Fruit fly (Drosophila melanogaster): ENCODE measurements around the gene nom.

nom gene

DNA sequence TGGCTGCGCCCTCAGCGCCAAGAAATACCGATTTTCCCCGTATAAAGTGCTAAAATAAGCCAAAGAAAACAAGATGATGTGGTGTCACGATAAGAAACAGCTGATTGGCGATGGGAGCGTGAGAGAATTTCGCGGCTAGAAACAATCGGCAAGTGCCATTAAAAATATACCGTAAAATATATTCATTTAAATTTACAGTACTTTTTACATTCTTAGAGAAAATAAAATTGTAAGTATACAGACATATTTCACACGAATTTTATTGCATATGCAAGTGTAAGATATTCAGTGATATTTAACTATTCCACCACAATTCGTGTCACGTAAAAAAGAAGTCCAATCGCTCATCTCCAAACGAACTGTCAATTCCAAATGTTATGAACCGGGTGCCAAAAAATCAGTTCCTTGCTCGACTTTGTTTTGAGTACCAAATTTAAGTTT is 46.4 kb upstream of the nom start, which contains the start of the genes Unc50, CG11755 and CG8043 (continued):
- peak; percentile 94 for TF ChIP-seq trem (tag; optimal IDR thresholded peaks at IDR 0.05)
- TF ChIP-seq Usf (GFP tag; optimal IDR thresholded peaks at IDR 0.05): peak; percentile 59
- TF ChIP-seq Vsx1 (GFP tag; optimal IDR thresholded peaks at IDR 0.05): no peak
- no peak for TF ChIP-seq cad (GFP tag; optimal IDR thresholded peaks at IDR 0.05)
- TF ChIP-seq CG13424 (tag; optimal IDR thresholded peaks at IDR 0.05): peak; percentile 84
- peak; percentile 71 for TF ChIP-seq Nf-YC (tag; optimal IDR thresholded peaks at IDR 0.05)
- no peak for TF ChIP-seq lov (optimal IDR thresholded peaks at IDR 0.05)
- TF ChIP-seq lov (GFP tag; IDR thresholded peaks at IDR 0.05): 0 out of 3 replicates have a peak, but pooled peaks have one; percentile 11
- TF ChIP-seq Med (GFP tag): peak; percentile 95
- TF ChIP-seq tup (GFP tag; optimal IDR thresholded peaks at IDR 0.05): peak; percentile 7
- peak; percentile 82 for TF ChIP-seq lmd (GFP tag; IDR thresholded peaks at IDR 0.05)
- no peak for TF ChIP-seq sima (GFP tag; optimal IDR thresholded peaks at IDR 0.05)
- no peak for TF ChIP-seq Eip74EF (GFP tag; optimal IDR thresholded peaks at IDR 0.05)
- TF ChIP-seq CG15479 (GFP tag; optimal IDR thresholded peaks at IDR 0.05): no peak
- TF ChIP-seq tx (GFP tag; optimal IDR thresholded peaks at IDR 0.05): peak; percentile 53
- TF ChIP-seq CG14965 (GFP tag; optimal IDR thresholded peaks at IDR 0.05; ENCODE audit: borderline replicate concordance): no peak
- TF ChIP-seq Spps (tag; optimal IDR thresholded peaks at IDR 0.05): peak; percentile 48
- TF ChIP-seq pzg (GFP tag; optimal IDR thresholded peaks at IDR 0.05): peak; percentile 78
- TF ChIP-seq CG4617 (GFP tag; optimal IDR thresholded peaks at IDR 0.05; ENCODE audit: borderline replicate concordance): peak; percentile 68
- TF ChIP-seq CG13287 (GFP tag; IDR thresholded peaks at IDR 0.05; ENCODE audit: partially characterized antibody): peak; percentile 99
- TF ChIP-seq CG2202 (tag; optimal IDR thresholded peaks at IDR 0.05): peak; percentile 32
- peak; percentile 53 for TF ChIP-seq CG3407 (GFP tag; optimal IDR thresholded peaks at IDR 0.05)
- TF ChIP-seq CG11085 (GFP tag; IDR thresholded peaks at IDR 0.05): peak; percentile 53; the same call in 1 of the 2 replicates
- peak; percentile 85 for TF ChIP-seq gfzf (GFP tag; optimal IDR thresholded peaks at IDR 0.05)
- peak; percentile 82 for TF ChIP-seq CG2678 (tag; optimal IDR thresholded peaks at IDR 0.05)
- TF ChIP-seq CG42726 (GFP tag; IDR thresholded peaks at IDR 0.05; ENCODE audit: partially characterized antibody): peak; percentile 84; the same call in 1 of the 2 replicates
- peak; percentile 99 for TF ChIP-seq knrl (GFP tag; IDR thresholded peaks at IDR 0.05; ENCODE audit: partially characterized antibody)
- peak; percentile 9 for TF ChIP-seq CG3163 (GFP tag; optimal IDR thresholded peaks at IDR 0.05)
- TF ChIP-seq Sry-δ (GFP tag; optimal IDR thresholded peaks at IDR 0.05): peak; percentile 90
- TF ChIP-seq Dbx (GFP tag; IDR thresholded peaks at IDR 0.05): peak; percentile 90
- peak; percentile 79 for TF ChIP-seq CG33557 (GFP tag; optimal IDR thresholded peaks at IDR 0.05)
- peak; percentile 50; the same call in 2 of the 3 replicates for TF ChIP-seq croc (GFP tag; conservative IDR thresholded peaks at IDR 0.05)
- TF ChIP-seq Hr3 (GFP tag; optimal IDR thresholded peaks at IDR 0.05): peak; percentile 78
- no peak; the same call in 2 of the 3 replicates for TF ChIP-seq CG2889 (GFP tag; IDR thresholded peaks at IDR 0.05)
- peak; percentile 70 for TF ChIP-seq Fer3 (tag; optimal IDR thresholded peaks at IDR 0.05)
- TF ChIP-seq Bgb (GFP tag; IDR thresholded peaks at IDR 0.05; ENCODE audit: partially characterized antibody): peak; percentile 93
- no peak for TF ChIP-seq stc (GFP tag; IDR thresholded peaks at IDR 0.05)
- peak; percentile 80 for TF ChIP-seq CG11504 (tag; optimal IDR thresholded peaks at IDR 0.05)
- peak; percentile 86 for TF ChIP-seq CG32532 (GFP tag; IDR thresholded peaks at IDR 0.05)
- TF ChIP-seq CG16813 (GFP tag; IDR thresholded peaks at IDR 0.05; ENCODE audit: partially characterized antibody): peak; percentile 99
- no peak for TF ChIP-seq nau (GFP tag; optimal IDR thresholded peaks at IDR 0.05)
- peak; percentile 65 for TF ChIP-seq CG12744 (GFP tag; optimal IDR thresholded peaks at IDR 0.05)
- no peak for TF ChIP-seq PHDP (tag; optimal IDR thresholded peaks at IDR 0.05)
- peak; percentile 81 for TF ChIP-seq CG10147 (GFP tag; optimal IDR thresholded peaks at IDR 0.05)
- TF ChIP-seq CG17385 (GFP tag; optimal IDR thresholded peaks at IDR 0.05): peak; percentile 71
- peak; percentile 20 for TF ChIP-seq emc (GFP tag; optimal IDR thresholded peaks at IDR 0.05)
- TF ChIP-seq nom (GFP tag; optimal IDR thresholded peaks at IDR 0.05): no peak
- peak; percentile 72 for TF ChIP-seq zfh2 (GFP tag; optimal IDR thresholded peaks at IDR 0.05)
- no peak for TF ChIP-seq CG13894 (tag; optimal IDR thresholded peaks at IDR 0.05)

All from whole organism, embryonic.